Worm (Caenorhabditis elegans) whole organism, L1 larva: ENCODE data around the gene C36E8.4.
A peak's percentile ranks its signal among the peaks of the same experiment; 100 is the strongest.

Experiments used
- C04F5.9 ChIP-seq: sonication (generic microtip); optimal IDR thresholded peaks from 2 replicates; lab custom pipeline; 2016; ENCODE audit warnings: missing genetic modification characterization, missing compliant biosample characterization
- F16B12.6 ChIP-seq: fragments of 150-350 bp; optimal IDR thresholded peaks from 2 replicates; lab custom pipeline; 2014; ENCODE audit warnings: missing biosample characterization, missing genetic modification characterization
- alr-1 ChIP-seq: fragments of 200-800 bp; sonication (Bioruptor generic); optimal IDR thresholded peaks from 2 replicates; lab custom pipeline; 2018; ENCODE audit warnings: borderline replicate concordance, mild to moderate bottlenecking, missing genetic modification characterization, missing compliant biosample characterization
- aly-2 ChIP-seq: fragments of 150-350 bp; optimal IDR thresholded peaks from 2 replicates; lab custom pipeline; 2014; ENCODE audit warnings: missing biosample characterization, missing genetic modification characterization
- blmp-1 ChIP-seq: fragments of 150-350 bp; optimal IDR thresholded peaks from 2 replicates; lab custom pipeline; 2014; ENCODE audit warnings: missing biosample characterization, missing genetic modification characterization
- ceh-8 ChIP-seq: fragments of 200-800 bp; sonication (Bioruptor generic); optimal IDR thresholded peaks from 2 replicates; lab custom pipeline; 2018; ENCODE audit warnings: mild to moderate bottlenecking, missing genetic modification characterization, moderate library complexity, missing compliant biosample characterization
- ceh-82 ChIP-seq, 3 experiments: fragments of 150-350 bp in 1 of 3; sonication (generic microtip) in 2 of 3; optimal IDR thresholded peaks; 2 replicates each; lab custom pipeline; 2014 to 2017; ENCODE audit warnings: missing biosample characterization in 3 of 3, missing genetic modification characterization in 3 of 3
- ceh-88 ChIP-seq: fragments of 200-800 bp; sonication (Bioruptor generic); IDR thresholded peaks from 2 replicates; pipeline ENCODE4 v1.3.6; 2022; ENCODE audit warnings: missing genetic modification characterization, missing compliant biosample characterization
- ces-1 ChIP-seq: fragments of 150-350 bp; optimal IDR thresholded peaks from 2 replicates; lab custom pipeline; 2014; ENCODE audit warnings: missing biosample characterization, missing genetic modification reagents, missing genetic modification characterization
- dpl-1 ChIP-seq, 3 experiments: fragments of 150-350 bp in 2 of 3; sonication (generic microtip) in 1 of 3; optimal IDR thresholded peaks; 2 replicates each; lab custom pipeline; 2014 to 2017; ENCODE audit warnings: missing biosample characterization in 3 of 3, missing genetic modification characterization in 3 of 3, missing genetic modification reagents in 3 of 3
- dsc-1 ChIP-seq: sonication (generic microtip); optimal IDR thresholded peaks from 2 replicates; lab custom pipeline; 2016; ENCODE audit warnings: mild to moderate bottlenecking, missing genetic modification characterization, missing compliant biosample characterization
- efl-1 ChIP-seq, 4 experiments: fragments of 150-350 bp; optimal IDR thresholded peaks in 3 of 4; peaks in 1 of 4; 1 replicate in 1 of 4; 2 replicates in 3 of 4; lab custom pipeline; 2014; ENCODE audit warnings: missing biosample characterization in 2 of 4, missing genetic modification characterization in 2 of 4, missing genetic modification reagents in 2 of 4
- egl-27 ChIP-seq, 2 experiments: fragments of 150-350 bp in 1 of 2; sonication (generic microtip); optimal IDR thresholded peaks; 3 replicates each; lab custom pipeline; 2017 to 2018; ENCODE audit warnings: missing biosample characterization in 2 of 2, missing genetic modification characterization in 2 of 2, missing genetic modification reagents in 2 of 2
- elt-2 ChIP-seq: sonication (generic microtip); optimal IDR thresholded peaks from 2 replicates; lab custom pipeline; 2016; ENCODE audit warnings: missing genetic modification characterization, mild to moderate bottlenecking, inconsistent platforms, missing compliant biosample characterization, missing genetic modification reagents
- elt-3 ChIP-seq, 6 experiments: fragments of 150-350 bp in 1 of 6; sonication (generic microtip); optimal IDR thresholded peaks; 2 replicates each; lab custom pipeline; 2017 to 2018; ENCODE audit warnings: missing biosample characterization in 6 of 6, missing genetic modification characterization in 6 of 6, inconsistent platforms in 1 of 6
- ets-5 ChIP-seq: fragments of 200-800 bp; sonication (Bioruptor generic); IDR thresholded peaks from 2 replicates; pipeline ENCODE4 v1.3.6; 2022; ENCODE audit warnings: missing genetic modification characterization, missing compliant biosample characterization
- fkh-10 ChIP-seq: sonication (generic microtip); optimal IDR thresholded peaks from 2 replicates; lab custom pipeline; 2017; ENCODE audit warnings: missing biosample characterization, missing genetic modification reagents, missing genetic modification characterization
- fkh-4 ChIP-seq: sonication (generic microtip); optimal IDR thresholded peaks from 2 replicates; lab custom pipeline; 2016; ENCODE audit warnings: missing compliant biosample characterization, missing genetic modification characterization, borderline replicate concordance
- fkh-8 ChIP-seq: sonication (generic microtip); optimal IDR thresholded peaks from 2 replicates; lab custom pipeline; 2016; ENCODE audit warnings: mild to moderate bottlenecking, missing genetic modification characterization, missing compliant biosample characterization
- fos-1 ChIP-seq: fragments of 150-350 bp; optimal IDR thresholded peaks from 2 replicates; lab custom pipeline; 2014; ENCODE audit warnings: missing biosample characterization, missing genetic modification characterization
- hpl-2 ChIP-seq: fragments of 150-350 bp; optimal IDR thresholded peaks from 2 replicates; lab custom pipeline; 2014; ENCODE audit warnings: missing biosample characterization, missing genetic modification reagents, missing genetic modification characterization
- irx-1 ChIP-seq: sonication (generic microtip); optimal IDR thresholded peaks from 2 replicates; lab custom pipeline; 2016; ENCODE audit warnings: missing genetic modification characterization, missing compliant biosample characterization
- jun-1 ChIP-seq: fragments of 150-350 bp; optimal IDR thresholded peaks from 2 replicates; lab custom pipeline; 2014; ENCODE audit warnings: missing biosample characterization, missing genetic modification reagents, missing genetic modification characterization
- lin-13 ChIP-seq: fragments of 150-350 bp; optimal IDR thresholded peaks from 2 replicates; lab custom pipeline; 2014; ENCODE audit warnings: missing biosample characterization, missing genetic modification reagents, missing genetic modification characterization
- lin-14 ChIP-seq: fragments of 200-800 bp; sonication (Bioruptor generic); optimal IDR thresholded peaks from 2 replicates; lab custom pipeline; 2018; ENCODE audit warnings: mild to moderate bottlenecking, missing genetic modification characterization, moderate library complexity, missing compliant biosample characterization
- lin-15B ChIP-seq: fragments of 150-350 bp; sonication (generic microtip); optimal IDR thresholded peaks from 3 replicates; lab custom pipeline; 2014; ENCODE audit warnings: missing biosample characterization, missing genetic modification characterization
- lin-39 ChIP-seq: fragments of 150-350 bp; optimal IDR thresholded peaks from 2 replicates; lab custom pipeline; 2014; ENCODE audit warnings: missing biosample characterization, missing genetic modification reagents, missing genetic modification characterization
- lsy-2 ChIP-seq, 2 experiments: fragments of 150-350 bp; optimal IDR thresholded peaks; 2 replicates each; lab custom pipeline; 2014; ENCODE audit warnings: missing biosample characterization in 2 of 2, missing genetic modification characterization in 2 of 2
- mab-9 ChIP-seq: fragments of 200-800 bp; sonication (Bioruptor generic); IDR thresholded peaks from 2 replicates; pipeline ENCODE4 v1.3.6; 2022; ENCODE audit warnings: missing genetic modification reagents, missing genetic modification characterization, missing compliant biosample characterization
- mdl-1 ChIP-seq, 2 experiments: fragments of 150-350 bp; optimal IDR thresholded peaks; 2 replicates each; lab custom pipeline; 2014 to 2017; ENCODE audit warnings: missing biosample characterization in 2 of 2, missing genetic modification characterization in 2 of 2, inconsistent platforms in 1 of 2
- mef-2 ChIP-seq: fragments of 150-350 bp; optimal IDR thresholded peaks from 2 replicates; lab custom pipeline; 2014; ENCODE audit warnings: missing biosample characterization, missing genetic modification characterization
- nhr-12 ChIP-seq: sonication (generic microtip); optimal IDR thresholded peaks from 2 replicates; lab custom pipeline; 2017; ENCODE audit warnings: missing biosample characterization, missing genetic modification characterization
- nhr-28 ChIP-seq: fragments of 150-350 bp; optimal IDR thresholded peaks from 2 replicates; lab custom pipeline; 2014; ENCODE audit warnings: missing biosample characterization, missing genetic modification characterization
- nhr-71 ChIP-seq: sonication (generic microtip); optimal IDR thresholded peaks from 2 replicates; lab custom pipeline; 2016; ENCODE audit warnings: mild to moderate bottlenecking, missing genetic modification characterization, moderate library complexity, missing compliant biosample characterization
- nhr-77 ChIP-seq: fragments of 150-350 bp; optimal IDR thresholded peaks from 2 replicates; lab custom pipeline; 2014; ENCODE audit warnings: missing biosample characterization, missing genetic modification characterization
- nhr-84 ChIP-seq: sonication (generic microtip); optimal IDR thresholded peaks from 2 replicates; lab custom pipeline; 2017; ENCODE audit warnings: missing biosample characterization, missing genetic modification characterization
- nhr-85 ChIP-seq: sonication (generic microtip); peaks from one replicate; lab custom pipeline; 2016; ENCODE audit warnings: missing genetic modification characterization, inconsistent platforms, missing compliant biosample characterization
- pqm-1 ChIP-seq: sonication (generic microtip); optimal IDR thresholded peaks from 3 replicates; lab custom pipeline; 2017; ENCODE audit warnings: missing biosample characterization, missing genetic modification characterization
- rnt-1 ChIP-seq: sonication (generic microtip); optimal IDR thresholded peaks from 2 replicates; lab custom pipeline; 2016; ENCODE audit warnings: mild to moderate bottlenecking, missing genetic modification characterization, moderate library complexity, missing compliant biosample characterization
- snpc-4 ChIP-seq: fragments of 150-350 bp; optimal IDR thresholded peaks from 2 replicates; lab custom pipeline; 2014; ENCODE audit warnings: missing biosample characterization, missing genetic modification characterization
- snu-23 ChIP-seq: sonication (generic microtip); optimal IDR thresholded peaks from 2 replicates; lab custom pipeline; 2016; ENCODE audit warnings: missing genetic modification characterization, missing compliant biosample characterization
- sox-4 ChIP-seq: sonication (generic microtip); optimal IDR thresholded peaks from 2 replicates; lab custom pipeline; 2016; ENCODE audit warnings: missing genetic modification characterization, missing compliant biosample characterization
- sup-37 ChIP-seq: fragments of 200-800 bp; sonication (Bioruptor generic); optimal IDR thresholded peaks from 2 replicates; lab custom pipeline; 2018; ENCODE audit warnings: mild to moderate bottlenecking, missing genetic modification characterization, missing compliant biosample characterization
- swsn-7 ChIP-seq: sonication (generic microtip); optimal IDR thresholded peaks from 2 replicates; lab custom pipeline; 2016; ENCODE audit warnings: missing genetic modification characterization, missing compliant biosample characterization
- unc-86 ChIP-seq: sonication (generic microtip); optimal IDR thresholded peaks from 2 replicates; lab custom pipeline; 2016; ENCODE audit warnings: missing genetic modification characterization, missing compliant biosample characterization
- vab-15 ChIP-seq: sonication (generic microtip); optimal IDR thresholded peaks from 2 replicates; lab custom pipeline; 2017; ENCODE audit warnings: missing genotype, mild to moderate bottlenecking, missing genetic modification characterization, missing compliant biosample characterization
- xbp-1 ChIP-seq: sonication (generic microtip); optimal IDR thresholded peaks from 2 replicates; lab custom pipeline; 2016; ENCODE audit warnings: missing genetic modification characterization, missing compliant biosample characterization
- zag-1 ChIP-seq: fragments of 150-350 bp; optimal IDR thresholded peaks from 2 replicates; lab custom pipeline; 2014; ENCODE audit warnings: missing biosample characterization, missing genetic modification characterization
- zip-4 ChIP-seq: fragments of 200-800 bp; sonication (Bioruptor generic); optimal IDR thresholded peaks from 2 replicates; lab custom pipeline; 2018; ENCODE audit warnings: mild to moderate bottlenecking, missing genetic modification characterization, moderate library complexity, missing compliant biosample characterization

The C36E8.4 gene

DNA sequence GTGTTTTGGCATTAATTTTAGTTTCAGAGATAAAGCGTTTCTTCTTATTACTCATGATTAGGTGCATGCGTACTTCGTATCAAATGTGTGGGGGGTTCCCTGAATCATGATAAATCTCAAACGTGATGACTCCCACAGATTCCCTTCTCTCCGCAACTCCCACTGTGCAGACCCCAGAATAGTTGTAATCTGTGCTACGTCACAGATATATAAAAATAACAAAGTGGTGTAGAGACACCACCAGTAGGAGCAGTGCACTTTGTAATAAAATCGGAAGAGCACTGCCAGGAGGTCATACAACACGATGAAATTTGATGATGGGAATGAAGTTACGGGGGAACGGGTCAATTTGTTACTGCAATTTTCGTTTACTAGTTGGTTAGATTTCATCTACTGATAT, 20.8 kb upstream of the C36E8.4 start (continued):
- no peak for TF ChIP-seq fkh-4
- no peak for TF ChIP-seq blmp-1
- TF ChIP-seq dsc-1 = peak; percentile 36

- no peak for TF ChIP-seq rnt-1 (tag; lab: Kevin White, UChicago)
- TF ChIP-seq egl-27 (tag; optimal IDR thresholded peaks at IDR 0.05; lab: Kevin White, UChicago) = no peak
- TF ChIP-seq mab-9 = no peak
- no peak for TF ChIP-seq xbp-1 (tag; lab: Kevin White, UChicago)
- peak; percentile 6 for TF ChIP-seq dsc-1
- no peak for TF ChIP-seq snu-23 (GFP tag; lab: Kevin White, UChicago)
- peak; percentile 21 for TF ChIP-seq fkh-8
- no peak for TF ChIP-seq efl-1 (optimal IDR thresholded peaks at IDR 0.05; lab: Kevin White, UChicago)
- TF ChIP-seq efl-1 (GFP tag; optimal IDR thresholded peaks at IDR 0.05 in 1 of 2; lab: Kevin White, UChicago) = peak in 1 of 2 experiments; percentile 71
- no peak for TF ChIP-seq nhr-12 (tag; lab: Kevin White, UChicago)
- no peak for TF ChIP-seq dpl-1 (GFP tag; optimal IDR thresholded peaks at IDR 0.05; lab: Kevin White, UChicago)
- TF ChIP-seq ets-5 (GFP tag; lab: Robert Waterston, UW) = no peak
- TF ChIP-seq C04F5.9 (tag; lab: Kevin White, UChicago) = no peak
Observed at ce11 chrIII:3992089-3992488, 20.0 kb upstream of the C36E8.4 start, which contains the start of gene glb-11. TSS of gene glb-11 (minus strand) at chrIII:3992189.

DNA sequence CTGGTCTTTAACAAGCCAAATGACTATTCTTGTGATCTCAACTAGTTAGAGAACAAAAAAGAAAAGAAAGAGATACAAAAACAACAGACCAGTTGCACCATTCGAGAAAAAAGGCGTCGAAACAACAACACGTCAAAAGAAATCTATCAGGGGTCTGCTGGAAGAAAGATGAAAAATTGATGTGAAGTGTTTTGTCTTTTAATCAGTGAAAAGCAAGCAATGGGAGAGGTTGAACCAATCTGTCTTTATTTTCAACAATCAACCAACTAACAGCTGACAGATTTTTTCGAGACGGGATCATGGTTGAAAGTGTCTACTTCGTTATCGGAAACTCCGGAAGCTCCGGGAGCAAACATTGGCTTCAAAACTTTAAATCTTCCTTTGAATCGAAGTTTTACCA, 17.7 kb upstream of the C36E8.4 start:
- TF ChIP-seq lin-14 (GFP tag; lab: Kevin White, UChicago) (peak; percentile 55), nhr-85 (tag; lab: Kevin White, UChicago) (no peak), sup-37 (GFP tag; lab: Kevin White, UChicago) (no peak), lin-13 (GFP tag; lab: Kevin White, UChicago) (no peak), ceh-88 (GFP tag; lab: Robert Waterston, UW) (no peak), F16B12.6 (tag; lab: Kevin White, UChicago) (no peak), rnt-1 (tag; lab: Kevin White, UChicago) (peak; percentile 41), fkh-10 (no peak), irx-1 (tag; lab: Kevin White, UChicago) (no peak), mdl-1 (tag; optimal IDR thresholded peaks at IDR 0.05; lab: Kevin White, UChicago) (no peak), nhr-77 (tag; lab: Kevin White, UChicago) (no peak), snu-23 (GFP tag; lab: Kevin White, UChicago) (no peak), fos-1 (tag; lab: Kevin White, UChicago) (no peak), pqm-1 (tag; lab: Kevin White, UChicago) (no peak), ets-5 (GFP tag; lab: Robert Waterston, UW) (no peak), swsn-7 (no peak), lin-39 (tag; lab: Kevin White, UChicago) (peak; percentile 22), alr-1 (no peak), ceh-8 (GFP tag; lab: Kevin White, UChicago) (no peak), snpc-4 (tag; lab: Kevin White, UChicago) (no peak), lsy-2 (tag; optimal IDR thresholded peaks at IDR 0.05; lab: Kevin White, UChicago) (peak in 1 of 2 experiments; percentile 45), elt-2 (tag; lab: Kevin White, UChicago) (no peak), unc-86 (tag; lab: Kevin White, UChicago) (no peak), aly-2 (no peak), zag-1 (tag; lab: Kevin White, UChicago) (no peak), blmp-1 (no peak), ceh-82 (tag; optimal IDR thresholded peaks at IDR 0.05; lab: Kevin White, UChicago) (no peak), mef-2 (tag; lab: Kevin White, UChicago) (no peak), nhr-71 (peak; percentile 43), elt-3 (tag; optimal IDR thresholded peaks at IDR 0.05; lab: Kevin White, UChicago) (no peak), zip-4 (no peak), dsc-1 (no peak), ces-1 (GFP tag; lab: Kevin White, UChicago) (no peak), jun-1 (tag; lab: Kevin White, UChicago) (no peak), xbp-1 (tag; lab: Kevin White, UChicago) (no peak), lin-15B (tag; lab: Kevin White, UChicago) (no peak), hpl-2 (GFP tag; lab: Kevin White, UChicago) (no peak), vab-15 (tag; lab: Kevin White, UChicago) (no peak), nhr-84 (tag; lab: Kevin White, UChicago) (no peak), nhr-28 (tag; lab: Kevin White, UChicago) (no peak), sox-4 (no peak)
- TF ChIP-seq, all 84 proteins: peak for 5
